Fruit fly (Drosophila melanogaster) whole organism, wandering third instar larva: ENCODE results near the gene Oseg1.
A peak's percentile ranks its signal among the peaks of the same experiment; 100 is the strongest.

ENCODE experiments used
- Abd-B ChIP-seq: fragments of >200 bp; optimal IDR thresholded peaks from 2 replicates; lab custom pipeline; 2017; ENCODE audit warnings: missing biosample characterization, missing genetic modification characterization
- CG32264 ChIP-seq: fragments of 200-800 bp; sonication (Bioruptor generic); optimal IDR thresholded peaks from 2 replicates; lab custom pipeline; 2016; ENCODE audit warnings: missing biosample characterization, missing genetic modification characterization
- CG9705 ChIP-seq: fragments of 200-800 bp; sonication (Bioruptor generic); optimal IDR thresholded peaks from 2 replicates; lab custom pipeline; 2018; ENCODE audit warnings: missing biosample characterization, mild to moderate bottlenecking, missing genetic modification characterization
- CrebA ChIP-seq: fragments of 200-800 bp; sonication (Bioruptor generic); optimal IDR thresholded peaks from 2 replicates; lab custom pipeline; 2016; ENCODE audit warnings: missing biosample characterization, mild to moderate bottlenecking, missing genetic modification characterization, borderline replicate concordance
- Dfd ChIP-seq: fragments of >200 bp; optimal IDR thresholded peaks from 2 replicates; lab custom pipeline; 2017; ENCODE audit warnings: missing biosample characterization, missing genetic modification characterization
- Dif ChIP-seq: fragments of 200-275, 200-300 bp; sonication (Bioruptor generic); optimal IDR thresholded peaks from 2 replicates; lab custom pipeline; 2018; ENCODE audit warnings: missing biosample characterization, missing genetic modification characterization; ENCODE audit not compliant: partially characterized antibody
- GATAd ChIP-seq: sonication (Bioruptor generic); optimal IDR thresholded peaks from 2 replicates; lab custom pipeline; 2016; ENCODE audit warnings: missing biosample characterization, missing genetic modification characterization
- HLH106 ChIP-seq: fragments of 200-800 bp; optimal IDR thresholded peaks from 3 replicates; lab custom pipeline; 2019; ENCODE audit warnings: missing biosample characterization, mild to moderate bottlenecking, missing genetic modification characterization, moderate library complexity
- Hnf4 ChIP-seq: fragments of 200-800 bp; sonication (Bioruptor generic); optimal IDR thresholded peaks from 2 replicates; lab custom pipeline; 2016; ENCODE audit warnings: missing biosample characterization, mild to moderate bottlenecking, missing genetic modification characterization
- Hr78 ChIP-seq: fragments of >200 bp; optimal IDR thresholded peaks from 2 replicates; lab custom pipeline; 2017; ENCODE audit warnings: missing biosample characterization, missing genetic modification characterization
- Hr83 ChIP-seq: fragments of 200-300 bp; sonication (Bioruptor generic); optimal IDR thresholded peaks from 2 replicates; lab custom pipeline; 2016; ENCODE audit warnings: missing biosample characterization, mild to moderate bottlenecking, missing genetic modification characterization, moderate library complexity; ENCODE audit not compliant: poor library complexity, severe bottlenecking
- Jra ChIP-seq: sonication (Bioruptor generic); optimal IDR thresholded peaks from 2 replicates; lab custom pipeline; 2016; ENCODE audit warnings: missing biosample characterization, missing genetic modification characterization
- Mio ChIP-seq: sonication (Bioruptor generic); optimal IDR thresholded peaks from 2 replicates; lab custom pipeline; 2016; ENCODE audit warnings: missing biosample characterization, missing genetic modification characterization
- Myc ChIP-seq: fragments of >200 bp; optimal IDR thresholded peaks from 2 replicates; lab custom pipeline; 2017
- N ChIP-seq: fragments of >200 bp; optimal IDR thresholded peaks from 2 replicates; lab custom pipeline; 2018; ENCODE audit warnings: missing biosample characterization, missing external identifiers, missing genetic modification characterization
- OdsH ChIP-seq: fragments of 200-800 bp; sonication (Bioruptor generic); optimal IDR thresholded peaks from 2 replicates; lab custom pipeline; 2016; ENCODE audit warnings: missing biosample characterization, mild to moderate bottlenecking, missing genetic modification characterization
- Rel ChIP-seq, 2 experiments: fragments of 200-800 bp; sonication (Bioruptor generic) in 1 of 2; optimal IDR thresholded peaks; 2 replicates in 1 of 2; 3 replicates in 1 of 2; lab custom pipeline; 2016 to 2019; ENCODE audit warnings: mild to moderate bottlenecking in 2 of 2, missing biosample characterization in 2 of 2, missing genetic modification characterization in 2 of 2, moderate library complexity in 1 of 2
- Sp1 ChIP-seq: fragments of 200-800 bp; sonication (Bioruptor generic); optimal IDR thresholded peaks from 3 replicates; lab custom pipeline; 2019; ENCODE audit warnings: missing biosample characterization, mild to moderate bottlenecking, missing genetic modification characterization, moderate library complexity
- Vsx2 ChIP-seq: fragments of 200-300, 225-300 bp; sonication (Bioruptor generic); optimal IDR thresholded peaks from 2 replicates; lab custom pipeline; 2018; ENCODE audit warnings: missing biosample characterization, missing genetic modification characterization; ENCODE audit not compliant: partially characterized antibody
- br ChIP-seq: fragments of 200-800 bp; sonication (Bioruptor generic); optimal IDR thresholded peaks from 2 replicates; lab custom pipeline; 2016; ENCODE audit warnings: missing biosample characterization, missing genetic modification characterization
- brk ChIP-seq: fragments of 200-800 bp; sonication (Bioruptor generic); optimal IDR thresholded peaks from 2 replicates; lab custom pipeline; 2016; ENCODE audit warnings: missing biosample characterization, mild to moderate bottlenecking, missing genetic modification characterization
- dl ChIP-seq, 2 experiments: fragments of 175-275, 200-275 bp in 1 of 2; fragments of 200-275 bp in 1 of 2; sonication (Bioruptor generic); optimal IDR thresholded peaks; lab custom pipeline; 2018; ENCODE audit warnings: mild to moderate bottlenecking in 2 of 2, missing biosample characterization in 2 of 2, missing genetic modification characterization in 2 of 2, moderate library complexity in 2 of 2; ENCODE audit not compliant: partially characterized antibody in 2 of 2, insufficient read depth in 1 of 2
- dmrt93B ChIP-seq: fragments of 200-800 bp; sonication (Bioruptor generic); optimal IDR thresholded peaks from 2 replicates; lab custom pipeline; 2018; ENCODE audit warnings: missing biosample characterization, mild to moderate bottlenecking, missing genetic modification characterization
- dsf ChIP-seq: sonication (Bioruptor generic); optimal IDR thresholded peaks from 2 replicates; lab custom pipeline; 2016; ENCODE audit warnings: missing biosample characterization, missing genetic modification characterization, borderline replicate concordance
- ey ChIP-seq: fragments of 200-800 bp; sonication (Bioruptor generic); optimal IDR thresholded peaks from 2 replicates; lab custom pipeline; 2016; ENCODE audit warnings: missing biosample characterization, missing genetic modification characterization
- foxo ChIP-seq, 2 experiments: fragments of 200-800 bp; sonication (Bioruptor generic); optimal IDR thresholded peaks; 2 replicates in 1 of 2; 3 replicates in 1 of 2; lab custom pipeline; 2016 to 2017; ENCODE audit warnings: missing biosample characterization in 2 of 2, missing genetic modification characterization in 2 of 2
- fru ChIP-seq: fragments of 200-800 bp; sonication (Bioruptor generic); optimal IDR thresholded peaks from 3 replicates; lab custom pipeline; 2016; ENCODE audit warnings: missing biosample characterization, mild to moderate bottlenecking, missing genetic modification characterization
- h ChIP-seq: fragments of 200-800 bp; sonication (Bioruptor generic); optimal IDR thresholded peaks from 3 replicates; lab custom pipeline; 2016; ENCODE audit warnings: missing biosample characterization, mild to moderate bottlenecking, missing genetic modification characterization
- jim ChIP-seq: fragments of 175-275, 200-325 bp; sonication (Bioruptor generic); optimal IDR thresholded peaks from 2 replicates; lab custom pipeline; 2016; ENCODE audit warnings: missing biosample characterization, mild to moderate bottlenecking, missing genetic modification characterization
- lola ChIP-seq: fragments of >200 bp; optimal IDR thresholded peaks from 2 replicates; lab custom pipeline; 2017; ENCODE audit warnings: missing biosample characterization, missing genetic modification characterization
- pan ChIP-seq: fragments of >200 bp; optimal IDR thresholded peaks from 2 replicates; lab custom pipeline; 2017
- psq ChIP-seq: fragments of 200-800 bp; sonication (Bioruptor generic); optimal IDR thresholded peaks from 3 replicates; lab custom pipeline; 2017; ENCODE audit warnings: missing biosample characterization, mild to moderate bottlenecking, missing genetic modification characterization, moderate library complexity
- rgr ChIP-seq: fragments of 200-800 bp; sonication (Bioruptor generic); optimal IDR thresholded peaks from 3 replicates; lab custom pipeline; 2016; ENCODE audit warnings: missing biosample characterization, mild to moderate bottlenecking, missing genetic modification characterization
- sage ChIP-seq: fragments of 200-800 bp; sonication (Bioruptor generic); optimal IDR thresholded peaks from 2 replicates; lab custom pipeline; 2016; ENCODE audit warnings: missing biosample characterization, mild to moderate bottlenecking, missing genetic modification characterization
- sv ChIP-seq: fragments of 200-800 bp; sonication (Bioruptor generic); optimal IDR thresholded peaks from 3 replicates; lab custom pipeline; 2016; ENCODE audit warnings: missing biosample characterization, missing genetic modification characterization
- tai ChIP-seq: sonication (Bioruptor generic); optimal IDR thresholded peaks from 2 replicates; lab custom pipeline; 2016; ENCODE audit warnings: missing biosample characterization, missing genetic modification characterization
- usp ChIP-seq: fragments of >200 bp; optimal IDR thresholded peaks from 2 replicates; lab custom pipeline; 2017; ENCODE audit warnings: missing biosample characterization, missing genetic modification characterization
- woc ChIP-seq: sonication (Bioruptor generic); optimal IDR thresholded peaks from 2 replicates; lab custom pipeline; 2016; ENCODE audit warnings: missing biosample characterization, mild to moderate bottlenecking, missing genetic modification characterization

The Oseg1 gene

DNA sequence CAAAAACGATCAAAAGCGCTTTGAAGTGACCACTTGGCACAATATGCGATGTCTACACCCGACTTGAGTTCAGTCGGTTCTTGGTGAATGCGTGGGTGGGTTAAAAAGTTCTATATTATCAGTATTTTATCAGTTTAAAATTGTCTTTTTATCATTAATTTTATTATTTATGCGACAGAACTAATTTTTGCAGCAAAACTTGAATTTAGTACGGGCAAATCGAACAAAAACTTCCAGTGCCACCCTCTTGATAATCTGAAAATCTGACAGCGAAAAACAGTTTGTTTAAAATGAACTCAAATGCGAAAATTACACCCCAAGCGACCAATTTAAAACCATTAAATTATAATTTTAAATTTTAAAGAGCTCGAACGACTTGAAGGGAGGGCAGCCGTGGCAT, 41.7 kb downstream of the Oseg1 start (continued):
- no peak for TF ChIP-seq Dfd (GFP tag; lab: Kevin White, UChicago)
- no peak for TF ChIP-seq Abd-B (GFP tag; lab: Kevin White, UChicago)
- peak; percentile 54 for TF ChIP-seq fru (GFP tag; lab: Kevin White, UChicago)
- no peak for TF ChIP-seq sv (GFP tag; lab: Kevin White, UChicago)
- TF ChIP-seq CG32264 (GFP tag; lab: Kevin White, UChicago): peak; percentile 44
- TF ChIP-seq lola (GFP tag; lab: Kevin White, UChicago): no peak
- no peak for TF ChIP-seq Hr78
- TF ChIP-seq Vsx2: no peak
- TF ChIP-seq rgr: peak; percentile 59
- TF ChIP-seq GATAd (GFP tag; lab: Kevin White, UChicago): no peak
- no peak for TF ChIP-seq Hr83
- TF ChIP-seq Jra: no peak

DNA sequence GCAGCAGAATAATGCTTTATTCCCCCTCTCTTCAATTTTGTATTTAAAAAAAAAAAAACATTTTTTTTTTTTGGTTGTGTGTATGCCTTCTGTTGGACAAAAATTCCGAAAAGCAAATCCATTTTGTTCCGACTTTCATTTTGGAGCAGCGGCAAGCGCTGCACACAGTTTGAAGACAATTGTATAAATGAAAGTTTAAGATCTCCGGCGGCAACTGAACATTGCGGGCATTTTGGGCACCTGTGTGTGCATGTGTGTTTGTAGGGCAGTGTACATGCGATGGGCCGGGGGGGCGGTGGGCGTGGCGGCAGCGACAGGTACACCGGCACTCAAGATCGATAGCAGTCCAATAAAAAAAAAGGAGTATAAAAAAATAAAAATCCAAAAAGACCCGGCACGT, 43.2 kb downstream of the Oseg1 start:
- TF ChIP-seq rgr (no peak), sv (GFP tag; lab: Kevin White, UChicago) (no peak), jim (GFP tag; lab: Kevin White, UChicago) (no peak), Sp1 (GFP tag; lab: Kevin White, UChicago) (peak; percentile 7), psq (GFP tag; lab: Kevin White, UChicago) (no peak), Hr83 (no peak)

DNA sequence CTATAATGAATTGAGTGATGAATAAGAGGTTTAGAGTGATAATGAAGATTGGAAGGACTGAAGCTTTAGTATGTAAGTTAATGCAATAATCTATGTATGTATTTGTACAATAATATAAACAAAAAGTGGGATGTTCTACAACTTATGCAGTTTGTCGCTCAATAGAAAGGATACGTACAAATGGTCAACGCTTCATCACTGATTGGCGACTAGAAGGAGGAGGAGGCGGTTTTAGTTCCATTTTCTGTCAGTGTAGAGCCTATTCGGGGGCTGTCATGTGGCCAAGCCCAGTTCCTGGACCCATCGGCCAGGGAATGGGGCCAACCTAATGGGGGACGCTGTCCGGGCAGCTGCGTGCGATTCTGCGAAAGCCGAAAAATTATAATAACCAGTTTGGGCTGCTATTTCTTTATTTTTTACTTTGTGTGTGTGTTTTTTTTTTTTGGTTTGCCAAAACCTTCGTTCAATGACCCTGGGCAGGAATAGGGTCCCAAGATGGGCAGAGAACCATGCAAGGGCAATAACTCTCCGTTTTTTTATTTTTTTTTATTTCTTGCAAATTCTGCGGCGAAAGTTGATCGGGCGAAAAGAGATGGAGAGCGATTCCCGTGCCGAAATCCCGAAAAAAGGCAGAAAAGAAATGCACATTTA, 43.8 kb downstream of the Oseg1 start:
- no peak for TF ChIP-seq Abd-B (GFP tag; lab: Kevin White, UChicago)
- no peak for TF ChIP-seq Dif (GFP tag; lab: Kevin White, UChicago)
- no peak for TF ChIP-seq GATAd (GFP tag; lab: Kevin White, UChicago)
- no peak for TF ChIP-seq lola (GFP tag; lab: Kevin White, UChicago)
- no peak for TF ChIP-seq usp
- no peak for TF ChIP-seq sv (GFP tag; lab: Kevin White, UChicago)
- no peak for TF ChIP-seq jim (GFP tag; lab: Kevin White, UChicago)
- no peak for TF ChIP-seq pan (lab: Kevin White, UChicago)
- no peak for TF ChIP-seq N (GFP tag; lab: Kevin White, UChicago)
- TF ChIP-seq dsf (GFP tag; lab: Kevin White, UChicago): no peak
- TF ChIP-seq Hnf4 (GFP tag; lab: Kevin White, UChicago): no peak
- peak; percentile 55 for TF ChIP-seq Sp1 (GFP tag; lab: Kevin White, UChicago)
- TF ChIP-seq h (GFP tag; lab: Kevin White, UChicago): peak; percentile 79
- peak; percentile 32 for TF ChIP-seq rgr
- TF ChIP-seq sage (GFP tag; lab: Kevin White, UChicago): peak; percentile 36
- TF ChIP-seq OdsH (GFP tag; lab: Kevin White, UChicago): peak; percentile 67
- TF ChIP-seq Mio (GFP tag; lab: Kevin White, UChicago): no peak
- no peak for TF ChIP-seq dl (GFP tag; optimal IDR thresholded peaks at IDR 0.05; lab: Kevin White, UChicago; ENCODE audit: insufficient read depth in 1 of 2, partially characterized antibody in 2 of 2)
- peak; percentile 68 for TF ChIP-seq HLH106 (tag; lab: Kevin White, UChicago)
- no peak for TF ChIP-seq tai (GFP tag; lab: Kevin White, UChicago)
- peak; percentile 32 for TF ChIP-seq psq (GFP tag; lab: Kevin White, UChicago)
- peak; percentile 88 for TF ChIP-seq CrebA (GFP tag; lab: Kevin White, UChicago)
- peak; percentile 77 for TF ChIP-seq fru (GFP tag; lab: Kevin White, UChicago)
- no peak for TF ChIP-seq Hr83
- TF ChIP-seq dmrt93B: peak; percentile 60
- TF ChIP-seq brk (GFP tag; lab: Kevin White, UChicago): no peak
- peak; percentile 63 for TF ChIP-seq woc (GFP tag; lab: Kevin White, UChicago)
- no peak for TF ChIP-seq Vsx2
- TF ChIP-seq Myc (lab: Kevin White, UChicago): no peak
- TF ChIP-seq Hr78: no peak
- no peak for TF ChIP-seq CG9705 (GFP tag; lab: Kevin White, UChicago)
- TF ChIP-seq Rel (GFP tag; optimal IDR thresholded peaks at IDR 0.05; lab: Kevin White, UChicago): peak; percentile 89
- TF ChIP-seq Rel (tag; optimal IDR thresholded peaks at IDR 0.05; lab: Kevin White, UChicago): no peak
- no peak for TF ChIP-seq CG32264 (GFP tag; lab: Kevin White, UChicago)
- peak; percentile 77 for TF ChIP-seq ey (GFP tag; lab: Kevin White, UChicago)
- TF ChIP-seq Dfd (GFP tag; lab: Kevin White, UChicago): no peak
- TF ChIP-seq Jra: no peak
- TF ChIP-seq br (GFP tag; lab: Kevin White, UChicago): peak; percentile 52
- TF ChIP-seq foxo (GFP tag; optimal IDR thresholded peaks at IDR 0.05; lab: Kevin White, UChicago): peak in 1 of 2 experiments; percentile 60
- TF ChIP-seq, all 38 proteins: peak for 15
